Worm (Caenorhabditis elegans) whole organism, L1 larva: Measurements from ENCODE around the gene msp-142.

Experiments used
- C04F5.9 ChIP-seq: sonication (generic microtip); optimal IDR thresholded peaks from 2 replicates; lab custom pipeline; 2016; ENCODE audit warnings: missing genetic modification characterization, missing compliant biosample characterization
- C16A3.4 ChIP-seq: fragments of 150-350 bp; optimal IDR thresholded peaks from 2 replicates; lab custom pipeline; 2014; ENCODE audit warnings: missing biosample characterization, missing genetic modification characterization
- C34B4.2 ChIP-seq: sonication (generic microtip); optimal IDR thresholded peaks from 2 replicates; lab custom pipeline; 2017; ENCODE audit warnings: mild to moderate bottlenecking, missing genetic modification characterization, missing compliant biosample characterization
- F16B12.6 ChIP-seq: fragments of 150-350 bp; optimal IDR thresholded peaks from 2 replicates; lab custom pipeline; 2014; ENCODE audit warnings: missing biosample characterization, missing genetic modification characterization
- Y116A8C.19 ChIP-seq: sonication (generic microtip); optimal IDR thresholded peaks from 2 replicates; lab custom pipeline; 2016; ENCODE audit warnings: missing compliant biosample characterization, missing genetic modification characterization, borderline replicate concordance
- aha-1 ChIP-seq: fragments of 150-350 bp; optimal IDR thresholded peaks from 2 replicates; lab custom pipeline; 2014; ENCODE audit warnings: missing biosample characterization, missing genetic modification characterization
- alr-1 ChIP-seq: fragments of 200-800 bp; sonication (Bioruptor generic); optimal IDR thresholded peaks from 2 replicates; lab custom pipeline; 2018; ENCODE audit warnings: borderline replicate concordance, mild to moderate bottlenecking, missing genetic modification characterization, missing compliant biosample characterization
- blmp-1 ChIP-seq: fragments of 150-350 bp; optimal IDR thresholded peaks from 2 replicates; lab custom pipeline; 2014; ENCODE audit warnings: missing biosample characterization, missing genetic modification characterization
- ceh-82 ChIP-seq, 3 experiments: fragments of 150-350 bp in 1 of 3; sonication (generic microtip) in 2 of 3; optimal IDR thresholded peaks; 2 replicates each; lab custom pipeline; 2014 to 2017; ENCODE audit warnings: missing biosample characterization in 3 of 3, missing genetic modification characterization in 3 of 3
- ceh-88 ChIP-seq: fragments of 200-800 bp; sonication (Bioruptor generic); IDR thresholded peaks from 2 replicates; pipeline ENCODE4 v1.3.6; 2022; ENCODE audit warnings: missing genetic modification characterization, missing compliant biosample characterization
- efl-3 ChIP-seq: fragments of 200-800 bp; sonication (Bioruptor generic); optimal IDR thresholded peaks from 2 replicates; lab custom pipeline; 2018; ENCODE audit warnings: mild to moderate bottlenecking, missing genetic modification characterization, missing compliant biosample characterization
- egl-13 ChIP-seq: sonication (generic microtip); optimal IDR thresholded peaks from 2 replicates; lab custom pipeline; 2016; ENCODE audit warnings: missing genotype, missing genetic modification reagents, missing genetic modification characterization, missing compliant biosample characterization
- egl-27 ChIP-seq, 2 experiments: fragments of 150-350 bp in 1 of 2; sonication (generic microtip); optimal IDR thresholded peaks; 3 replicates each; lab custom pipeline; 2017 to 2018; ENCODE audit warnings: missing biosample characterization in 2 of 2, missing genetic modification characterization in 2 of 2, missing genetic modification reagents in 2 of 2
- elt-2 ChIP-seq: sonication (generic microtip); optimal IDR thresholded peaks from 2 replicates; lab custom pipeline; 2016; ENCODE audit warnings: missing genetic modification characterization, mild to moderate bottlenecking, inconsistent platforms, missing compliant biosample characterization, missing genetic modification reagents
- elt-3 ChIP-seq, 6 experiments: fragments of 150-350 bp in 1 of 6; sonication (generic microtip); optimal IDR thresholded peaks; 2 replicates each; lab custom pipeline; 2017 to 2018; ENCODE audit warnings: missing biosample characterization in 6 of 6, missing genetic modification characterization in 6 of 6, inconsistent platforms in 1 of 6
- ets-5 ChIP-seq: fragments of 200-800 bp; sonication (Bioruptor generic); IDR thresholded peaks from 2 replicates; pipeline ENCODE4 v1.3.6; 2022; ENCODE audit warnings: missing genetic modification characterization, missing compliant biosample characterization
- fkh-10 ChIP-seq: sonication (generic microtip); optimal IDR thresholded peaks from 2 replicates; lab custom pipeline; 2017; ENCODE audit warnings: missing biosample characterization, missing genetic modification reagents, missing genetic modification characterization
- fkh-8 ChIP-seq: sonication (generic microtip); optimal IDR thresholded peaks from 2 replicates; lab custom pipeline; 2016; ENCODE audit warnings: mild to moderate bottlenecking, missing genetic modification characterization, missing compliant biosample characterization
- grh-1 ChIP-seq: fragments of 200-800 bp; sonication (Bioruptor generic); IDR thresholded peaks from 2 replicates; pipeline ENCODE4 v1.3.6; 2022; ENCODE audit warnings: missing genetic modification reagents, missing genetic modification characterization, missing compliant biosample characterization
- hlh-4 ChIP-seq: sonication (generic microtip); optimal IDR thresholded peaks from 2 replicates; lab custom pipeline; 2016; ENCODE audit warnings: mild to moderate bottlenecking, missing genetic modification characterization, missing compliant biosample characterization
- hpl-2 ChIP-seq: fragments of 150-350 bp; optimal IDR thresholded peaks from 2 replicates; lab custom pipeline; 2014; ENCODE audit warnings: missing biosample characterization, missing genetic modification reagents, missing genetic modification characterization
- lin-15B ChIP-seq: fragments of 150-350 bp; sonication (generic microtip); optimal IDR thresholded peaks from 3 replicates; lab custom pipeline; 2014; ENCODE audit warnings: missing biosample characterization, missing genetic modification characterization
- lin-39 ChIP-seq: fragments of 150-350 bp; optimal IDR thresholded peaks from 2 replicates; lab custom pipeline; 2014; ENCODE audit warnings: missing biosample characterization, missing genetic modification reagents, missing genetic modification characterization
- mdl-1 ChIP-seq, 2 experiments: fragments of 150-350 bp; optimal IDR thresholded peaks; 2 replicates each; lab custom pipeline; 2014 to 2017; ENCODE audit warnings: missing biosample characterization in 2 of 2, missing genetic modification characterization in 2 of 2, inconsistent platforms in 1 of 2
- mef-2 ChIP-seq: fragments of 150-350 bp; optimal IDR thresholded peaks from 2 replicates; lab custom pipeline; 2014; ENCODE audit warnings: missing biosample characterization, missing genetic modification characterization
- mep-1 ChIP-seq: fragments of 150-350 bp; optimal IDR thresholded peaks from 2 replicates; lab custom pipeline; 2014; ENCODE audit warnings: missing biosample characterization, missing genetic modification characterization
- nhr-11 ChIP-seq: fragments of 150-350 bp; optimal IDR thresholded peaks from 2 replicates; lab custom pipeline; 2014; ENCODE audit warnings: missing biosample characterization, missing genetic modification characterization
- nhr-12 ChIP-seq: sonication (generic microtip); optimal IDR thresholded peaks from 2 replicates; lab custom pipeline; 2017; ENCODE audit warnings: missing biosample characterization, missing genetic modification characterization
- nhr-20 ChIP-seq: sonication (generic microtip); optimal IDR thresholded peaks from 2 replicates; lab custom pipeline; 2016; ENCODE audit warnings: mild to moderate bottlenecking, missing genetic modification characterization, missing compliant biosample characterization
- nhr-28 ChIP-seq: fragments of 150-350 bp; optimal IDR thresholded peaks from 2 replicates; lab custom pipeline; 2014; ENCODE audit warnings: missing biosample characterization, missing genetic modification characterization
- nhr-47 ChIP-seq: sonication (generic microtip); optimal IDR thresholded peaks from 2 replicates; lab custom pipeline; 2016; ENCODE audit warnings: mild to moderate bottlenecking, missing genetic modification characterization, moderate library complexity, missing compliant biosample characterization
- nhr-71 ChIP-seq: sonication (generic microtip); optimal IDR thresholded peaks from 2 replicates; lab custom pipeline; 2016; ENCODE audit warnings: mild to moderate bottlenecking, missing genetic modification characterization, moderate library complexity, missing compliant biosample characterization
- nhr-84 ChIP-seq: sonication (generic microtip); optimal IDR thresholded peaks from 2 replicates; lab custom pipeline; 2017; ENCODE audit warnings: missing biosample characterization, missing genetic modification characterization
- pax-3 ChIP-seq: fragments of 200-800 bp; sonication (Bioruptor generic); optimal IDR thresholded peaks from 2 replicates; lab custom pipeline; 2018; ENCODE audit warnings: mild to moderate bottlenecking, missing genetic modification characterization, moderate library complexity, missing compliant biosample characterization
- rnt-1 ChIP-seq: sonication (generic microtip); optimal IDR thresholded peaks from 2 replicates; lab custom pipeline; 2016; ENCODE audit warnings: mild to moderate bottlenecking, missing genetic modification characterization, moderate library complexity, missing compliant biosample characterization
- skn-1 ChIP-seq: fragments of 150-350 bp; optimal IDR thresholded peaks from 2 replicates; lab custom pipeline; 2014; ENCODE audit warnings: missing biosample characterization, missing genetic modification characterization
- snpc-4 ChIP-seq: fragments of 150-350 bp; optimal IDR thresholded peaks from 2 replicates; lab custom pipeline; 2014; ENCODE audit warnings: missing biosample characterization, missing genetic modification characterization
- snu-23 ChIP-seq: sonication (generic microtip); optimal IDR thresholded peaks from 2 replicates; lab custom pipeline; 2016; ENCODE audit warnings: missing genetic modification characterization, missing compliant biosample characterization
- sptf-1 ChIP-seq: fragments of 150-350 bp; optimal IDR thresholded peaks from 2 replicates; lab custom pipeline; 2014; ENCODE audit warnings: missing biosample characterization, missing genetic modification characterization
- sup-37 ChIP-seq: fragments of 200-800 bp; sonication (Bioruptor generic); optimal IDR thresholded peaks from 2 replicates; lab custom pipeline; 2018; ENCODE audit warnings: mild to moderate bottlenecking, missing genetic modification characterization, missing compliant biosample characterization
- tbx-2 ChIP-seq: sonication (generic microtip); optimal IDR thresholded peaks from 2 replicates; lab custom pipeline; 2016; ENCODE audit warnings: missing genetic modification characterization, missing compliant biosample characterization
- tlp-1 ChIP-seq: fragments of 150-350 bp; optimal IDR thresholded peaks from 2 replicates; lab custom pipeline; 2014; ENCODE audit warnings: missing biosample characterization, missing genetic modification characterization
- unc-130 ChIP-seq: fragments of 150-350 bp; optimal IDR thresholded peaks from 2 replicates; lab custom pipeline; 2017; ENCODE audit warnings: missing biosample characterization, missing genetic modification characterization, inconsistent platforms
- unc-30 ChIP-seq: sonication (generic microtip); optimal IDR thresholded peaks from 2 replicates; lab custom pipeline; 2017; ENCODE audit warnings: missing biosample characterization, missing genetic modification characterization
- unc-98 ChIP-seq: fragments of 200-800 bp; sonication (Bioruptor generic); IDR thresholded peaks from 2 replicates; pipeline ENCODE4 v1.3.6; 2022; ENCODE audit warnings: missing genetic modification characterization, missing compliant biosample characterization
- vab-15 ChIP-seq: sonication (generic microtip); optimal IDR thresholded peaks from 2 replicates; lab custom pipeline; 2017; ENCODE audit warnings: missing genotype, mild to moderate bottlenecking, missing genetic modification characterization, missing compliant biosample characterization
- zip-4 ChIP-seq: fragments of 200-800 bp; sonication (Bioruptor generic); optimal IDR thresholded peaks from 2 replicates; lab custom pipeline; 2018; ENCODE audit warnings: mild to moderate bottlenecking, missing genetic modification characterization, moderate library complexity, missing compliant biosample characterization
- ztf-4 ChIP-seq: fragments of 150-350 bp; optimal IDR thresholded peaks from 2 replicates; lab custom pipeline; 2014; ENCODE audit warnings: missing biosample characterization, missing genetic modification characterization

msp-142 gene

DNA sequence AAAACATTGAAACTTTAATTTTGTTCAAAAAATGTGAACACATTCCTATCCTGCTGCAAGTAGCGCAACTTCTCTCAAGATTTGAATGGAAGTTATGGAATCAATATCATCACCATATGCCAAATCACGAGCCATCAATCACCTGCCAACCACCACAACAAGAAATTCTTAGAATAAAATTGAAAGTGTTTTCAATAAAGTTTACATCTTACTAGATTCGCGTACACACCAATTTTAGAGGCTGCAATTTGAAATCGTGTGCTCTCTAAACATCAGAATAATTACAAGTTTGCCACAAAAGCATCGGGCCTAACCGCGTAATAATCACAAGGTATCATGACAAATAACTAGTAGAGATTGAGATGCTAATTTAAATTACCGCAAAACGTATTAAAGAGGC is 22.8 kb upstream of the msp-142 start:
- no peak for TF ChIP-seq Y116A8C.19 (tag; lab: Kevin White, UChicago)
- TF ChIP-seq fkh-8 (tag; lab: Kevin White, UChicago), result peak; percentile 53
- TF ChIP-seq nhr-71, result peak; percentile 21
- TF ChIP-seq tbx-2, result no peak
- TF ChIP-seq pax-3 (tag; lab: Kevin White, UChicago), result peak; percentile 62

DNA sequence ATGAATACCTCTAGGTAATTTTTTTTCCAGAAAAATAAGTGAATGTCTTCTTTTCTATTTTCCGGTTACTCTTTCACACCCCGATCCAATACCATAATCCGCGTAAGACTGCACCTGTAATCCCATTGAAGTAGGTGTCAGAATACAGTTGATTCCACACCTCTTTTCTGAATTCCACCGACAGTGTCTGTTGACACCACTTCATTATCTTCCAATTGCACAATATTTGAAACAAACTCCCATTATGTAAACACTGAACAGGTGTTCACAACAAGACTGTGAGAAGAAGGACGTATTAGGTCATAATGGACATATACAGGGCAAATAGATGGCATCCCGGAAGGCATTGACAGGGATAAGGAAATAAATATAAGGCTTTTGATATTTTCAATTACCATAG is 20.4 kb upstream of the msp-142 start:
- TF ChIP-seq unc-98 (GFP tag; lab: Robert Waterston, UW) (no peak), mdl-1 (tag; optimal IDR thresholded peaks at IDR 0.05; lab: Kevin White, UChicago) (no peak), lin-15B (no peak), zip-4 (GFP tag; lab: Kevin White, UChicago) (no peak), ceh-82 (tag; optimal IDR thresholded peaks at IDR 0.05; lab: Kevin White, UChicago) (no peak), nhr-28 (tag; lab: Kevin White, UChicago) (no peak), blmp-1 (no peak), snu-23 (GFP tag; lab: Kevin White, UChicago) (no peak), ets-5 (GFP tag; lab: Robert Waterston, UW) (no peak), sptf-1 (tag; lab: Kevin White, UChicago) (no peak), skn-1 (no peak), ceh-88 (GFP tag; lab: Robert Waterston, UW) (no peak), alr-1 (no peak), unc-30 (tag; lab: Kevin White, UChicago) (no peak), Y116A8C.19 (tag; lab: Kevin White, UChicago) (no peak)

DNA sequence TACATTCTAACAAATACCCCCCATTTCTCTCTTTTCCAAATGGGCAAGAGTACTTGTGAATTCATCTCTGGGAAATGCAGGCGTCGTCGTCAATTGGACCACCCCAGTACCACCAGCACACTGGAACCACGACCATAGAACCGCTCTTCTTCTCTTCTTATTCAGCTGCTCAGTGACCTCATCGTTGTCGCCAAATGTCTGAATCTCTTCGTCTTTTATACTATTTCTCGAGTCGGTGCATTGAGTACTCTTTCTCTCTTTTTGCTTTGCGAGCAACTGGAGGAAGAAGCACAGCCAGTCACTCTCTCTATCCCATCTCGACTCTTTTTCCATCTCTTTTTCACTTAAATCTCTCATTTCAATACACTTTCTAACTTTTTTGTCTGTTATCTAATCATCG is 17.9 kb upstream of the msp-142 start:
- no peak for TF ChIP-seq sup-37
- TF ChIP-seq fkh-8 (tag; lab: Kevin White, UChicago), result peak; percentile 47
- peak in 2 of 3 experiments; percentile 22 to 55 for TF ChIP-seq ceh-82 (tag; optimal IDR thresholded peaks at IDR 0.05; lab: Kevin White, UChicago)
- TF ChIP-seq C16A3.4 (tag; lab: Kevin White, UChicago), result no peak
- no peak for TF ChIP-seq grh-1 (GFP tag; lab: Robert Waterston, UW)
- no peak for TF ChIP-seq egl-13 (tag; lab: Kevin White, UChicago)
- TF ChIP-seq ceh-88 (GFP tag; lab: Robert Waterston, UW), result no peak
- TF ChIP-seq tlp-1 (tag; lab: Kevin White, UChicago), result no peak
- no peak for TF ChIP-seq nhr-11 (tag; lab: Kevin White, UChicago)
- TF ChIP-seq nhr-12 (tag; lab: Kevin White, UChicago), result no peak
- TF ChIP-seq ets-5 (GFP tag; lab: Robert Waterston, UW), result no peak
- TF ChIP-seq alr-1, result no peak
- no peak for TF ChIP-seq elt-2 (tag; lab: Kevin White, UChicago)
- TF ChIP-seq unc-130 (tag; lab: Kevin White, UChicago), result no peak
- no peak for TF ChIP-seq elt-3 (tag; optimal IDR thresholded peaks at IDR 0.05; lab: Kevin White, UChicago)
- TF ChIP-seq nhr-28 (tag; lab: Kevin White, UChicago), result no peak
- TF ChIP-seq snpc-4 (tag; lab: Kevin White, UChicago), result no peak
- no peak for TF ChIP-seq lin-15B
- TF ChIP-seq C04F5.9 (tag; lab: Kevin White, UChicago), result no peak
- no peak for TF ChIP-seq blmp-1
- peak; percentile 51 for TF ChIP-seq nhr-47 (tag; lab: Kevin White, UChicago)
- TF ChIP-seq aha-1, result no peak
- TF ChIP-seq fkh-10 (GFP tag; lab: Kevin White, UChicago), result no peak
- no peak for TF ChIP-seq hpl-2 (GFP tag; lab: Kevin White, UChicago)
- no peak for TF ChIP-seq unc-98 (GFP tag; lab: Robert Waterston, UW)
- TF ChIP-seq F16B12.6 (tag; lab: Kevin White, UChicago), result no peak
- TF ChIP-seq nhr-84 (tag; lab: Kevin White, UChicago), result no peak
- no peak for TF ChIP-seq efl-3 (GFP tag; lab: Kevin White, UChicago)
- no peak for TF ChIP-seq lin-39 (tag; lab: Kevin White, UChicago)
- TF ChIP-seq vab-15 (tag; lab: Kevin White, UChicago), result no peak
- no peak for TF ChIP-seq mef-2
- TF ChIP-seq ztf-4 (tag; lab: Kevin White, UChicago), result no peak
- peak; percentile 36 for TF ChIP-seq rnt-1 (tag; lab: Kevin White, UChicago)
- no peak for TF ChIP-seq nhr-20 (tag; lab: Kevin White, UChicago)
- TF ChIP-seq Y116A8C.19 (tag; lab: Kevin White, UChicago), result no peak
- TF ChIP-seq pax-3 (tag; lab: Kevin White, UChicago), result no peak
- no peak for TF ChIP-seq egl-27 (tag; optimal IDR thresholded peaks at IDR 0.05; lab: Kevin White, UChicago)
- TF ChIP-seq C34B4.2 (tag; lab: Kevin White, UChicago), result no peak
- peak; percentile 52 for TF ChIP-seq mep-1 (tag; lab: Kevin White, UChicago)
- TF ChIP-seq hlh-4 (tag; lab: Kevin White, UChicago), result no peak
